Worm (Caenorhabditis elegans): ENCODE measurements around the gene T05A7.11.

DNA sequence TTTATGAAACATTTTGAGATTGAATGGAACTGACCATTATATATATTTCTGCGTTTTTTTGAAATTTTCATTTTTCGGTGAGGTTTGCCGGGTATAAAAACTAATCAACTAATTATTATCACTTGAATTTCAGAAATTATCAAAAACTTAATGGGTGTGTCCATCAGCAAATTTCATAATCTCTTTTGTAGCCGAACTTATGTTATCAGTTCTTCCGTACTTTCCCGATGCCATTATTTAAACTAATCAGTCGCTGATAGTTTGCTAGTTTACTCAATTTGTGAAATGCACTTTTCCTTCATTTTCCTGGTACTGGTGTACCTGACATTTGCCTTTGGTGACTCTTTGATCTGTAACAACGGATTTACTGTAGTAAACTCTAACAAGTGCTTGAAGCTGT, 8.9 kb upstream of the T05A7.11 start:
- no peak for TF ChIP-seq tbx-11 (GFP tag; IDR thresholded peaks at IDR 0.05)
- TF ChIP-seq ama-1 (optimal IDR thresholded peaks at IDR 0.05): no peak
- TF ChIP-seq tbx-37 (GFP tag; conservative IDR thresholded peaks at IDR 0.05): no peak
- no peak for TF ChIP-seq B0310.2 (tag; optimal IDR thresholded peaks at IDR 0.05)
- TF ChIP-seq tra-4 (tag; optimal IDR thresholded peaks at IDR 0.05): no peak
- TF ChIP-seq ceh-36 (tag; optimal IDR thresholded peaks at IDR 0.05): no peak
- TF ChIP-seq sea-1 (GFP tag; conservative IDR thresholded peaks at IDR 0.05): no peak
- no peak for TF ChIP-seq pes-1 (GFP tag; IDR thresholded peaks at IDR 0.05)
- TF ChIP-seq flt-1 (GFP tag; IDR thresholded peaks at IDR 0.05): no peak
- TF ChIP-seq scrt-1 (GFP tag; IDR thresholded peaks at IDR 0.05): no peak
- TF ChIP-seq hnd-1 (tag; optimal IDR thresholded peaks at IDR 0.05): no peak
- no peak for TF ChIP-seq F13C5.2 (tag; optimal IDR thresholded peaks at IDR 0.05)
- TF ChIP-seq hmg-4 (GFP tag; optimal IDR thresholded peaks at IDR 0.05): no peak
- no peak for TF ChIP-seq hmbx-1 (tag; optimal IDR thresholded peaks at IDR 0.05)
